Fruit fly (Drosophila melanogaster): ENCODE results near the gene Dhc16F.

- TF ChIP-seq psq (optimal IDR thresholded peaks at IDR 0.05) (no peak), insv (optimal IDR thresholded peaks at IDR 0.05) (no peak), ttk (optimal IDR thresholded peaks at IDR 0.05) (no peak), Myc (optimal IDR thresholded peaks at IDR 0.05) (no peak), Sin3A (optimal IDR thresholded peaks at IDR 0.05) (no peak), h (optimal IDR thresholded peaks at IDR 0.05) (no peak)
Measured at dm6 chrX:18018437-18019100, 45.7 kb upstream of the Dhc16F start.
